Worm (Caenorhabditis elegans) whole organism, mixed stage, embryonic: Measurements from ENCODE around the gene math-39.
A peak's percentile ranks its signal among the peaks of the same experiment; 100 is the strongest.

Source experiments
- M03D4.4 ChIP-seq: sonication (generic microtip); optimal IDR thresholded peaks from 2 replicates; lab custom pipeline; 2017; ENCODE audit warnings: mild to moderate bottlenecking, missing genetic modification characterization, missing compliant biosample characterization
- bed-3 ChIP-seq: fragments of 200-800 bp; sonication (Bioruptor generic); optimal IDR thresholded peaks from 3 replicates; lab custom pipeline; 2018; ENCODE audit warnings: mild to moderate bottlenecking, missing genetic modification characterization, moderate library complexity, missing compliant biosample characterization
- blmp-1 ChIP-seq: fragments of 150-350 bp; optimal IDR thresholded peaks from 2 replicates; lab custom pipeline; 2014; ENCODE audit warnings: missing biosample characterization, missing genetic modification characterization
- ceh-39 ChIP-seq: fragments of 150-350 bp; optimal IDR thresholded peaks from 2 replicates; lab custom pipeline; 2014; ENCODE audit warnings: missing biosample characterization, missing genetic modification characterization
- ceh-43 ChIP-seq: fragments of 200-800 bp; sonication (Bioruptor generic); optimal IDR thresholded peaks from 2 replicates; lab custom pipeline; 2018; ENCODE audit warnings: mild to moderate bottlenecking, missing genetic modification characterization, moderate library complexity, missing compliant biosample characterization
- ceh-83 ChIP-seq: fragments of 200-800 bp; sonication (Bioruptor generic); optimal IDR thresholded peaks from 2 replicates; lab custom pipeline; 2018; ENCODE audit warnings: mild to moderate bottlenecking, missing genetic modification characterization, missing compliant biosample characterization
- ces-1 ChIP-seq: fragments of 150-350 bp; optimal IDR thresholded peaks from 2 replicates; lab custom pipeline; 2014; ENCODE audit warnings: missing biosample characterization, missing genetic modification reagents, missing genetic modification characterization
- cnd-1 ChIP-seq: fragments of 200-800 bp; sonication (Bioruptor generic); optimal IDR thresholded peaks from 2 replicates; lab custom pipeline; 2018; ENCODE audit warnings: mild to moderate bottlenecking, missing genetic modification characterization, missing compliant biosample characterization
- elt-1 ChIP-seq: sonication (generic microtip); optimal IDR thresholded peaks from 2 replicates; lab custom pipeline; 2017; ENCODE audit warnings: missing genetic modification characterization, mild to moderate bottlenecking, missing compliant biosample characterization, antibody characterized with exemption, moderate library complexity, borderline replicate concordance; ENCODE audit not compliant: insufficient read depth
- elt-3 ChIP-seq: fragments of 150-350 bp; optimal IDR thresholded peaks from 2 replicates; lab custom pipeline; 2014; ENCODE audit warnings: missing biosample characterization, missing genetic modification characterization
- flh-1 ChIP-seq: fragments of 200-800 bp; sonication (Bioruptor generic); optimal IDR thresholded peaks from 2 replicates; lab custom pipeline; 2018; ENCODE audit warnings: mild to moderate bottlenecking, missing genetic modification characterization, moderate library complexity, missing compliant biosample characterization
- ham-2 ChIP-seq: fragments of 200-800 bp; sonication (Bioruptor generic); optimal IDR thresholded peaks from 2 replicates; lab custom pipeline; 2018; ENCODE audit warnings: mild to moderate bottlenecking, missing genetic modification characterization, missing compliant biosample characterization
- hlh-1 ChIP-seq: fragments of 150-350 bp; optimal IDR thresholded peaks from 2 replicates; lab custom pipeline; 2014; ENCODE audit warnings: missing biosample characterization, missing genetic modification reagents, missing genetic modification characterization
- lin-13 ChIP-seq: fragments of 150-350 bp; optimal IDR thresholded peaks from 2 replicates; lab custom pipeline; 2014; ENCODE audit warnings: missing biosample characterization, missing genetic modification characterization
- lin-32 ChIP-seq: fragments of 200-800 bp; sonication (Bioruptor generic); optimal IDR thresholded peaks from 2 replicates; lab custom pipeline; 2018; ENCODE audit warnings: mild to moderate bottlenecking, missing genetic modification characterization, missing compliant biosample characterization
- mab-5 ChIP-seq: fragments of 150-350 bp; optimal IDR thresholded peaks from 2 replicates; lab custom pipeline; 2014; ENCODE audit warnings: missing biosample characterization, missing genetic modification characterization
- mep-1 ChIP-seq: fragments of 150-350 bp; optimal IDR thresholded peaks from 2 replicates; lab custom pipeline; 2017; ENCODE audit warnings: missing biosample characterization, missing genetic modification reagents, missing genetic modification characterization, inconsistent platforms
- mls-2 ChIP-seq: sonication (generic microtip); optimal IDR thresholded peaks from 2 replicates; lab custom pipeline; 2016; ENCODE audit warnings: mild to moderate bottlenecking, missing genetic modification characterization, moderate library complexity, missing compliant biosample characterization
- nhr-12 ChIP-seq: fragments of 150-350 bp; optimal IDR thresholded peaks from 2 replicates; lab custom pipeline; 2014; ENCODE audit warnings: missing biosample characterization, missing genetic modification characterization
- nhr-2 ChIP-seq: fragments of 150-350 bp; optimal IDR thresholded peaks from 2 replicates; lab custom pipeline; 2014; ENCODE audit warnings: missing biosample characterization, missing genetic modification characterization
- nhr-28 ChIP-seq: fragments of 150-350 bp; optimal IDR thresholded peaks from 2 replicates; lab custom pipeline; 2014; ENCODE audit warnings: missing biosample characterization, missing genetic modification characterization
- pha-4 ChIP-seq: fragments of 150-350 bp; optimal IDR thresholded peaks from 2 replicates; lab custom pipeline; 2018; ENCODE audit warnings: missing biosample characterization, missing genetic modification reagents, missing genetic modification characterization
- sem-2 ChIP-seq: fragments of 200-800 bp; sonication (Bioruptor generic); optimal IDR thresholded peaks from 2 replicates; lab custom pipeline; 2018; ENCODE audit warnings: mild to moderate bottlenecking, missing genetic modification characterization, missing compliant biosample characterization
- snpc-4 ChIP-seq: fragments of 150-350 bp; optimal IDR thresholded peaks from 2 replicates; lab custom pipeline; 2014; ENCODE audit warnings: missing biosample characterization, missing genetic modification characterization
- sptf-1 ChIP-seq: sonication (generic microtip); optimal IDR thresholded peaks from 2 replicates; lab custom pipeline; 2017; ENCODE audit warnings: mild to moderate bottlenecking, missing genetic modification characterization, moderate library complexity, missing compliant biosample characterization
- tbx-8 ChIP-seq: fragments of 200-800 bp; sonication (Bioruptor generic); optimal IDR thresholded peaks from 2 replicates; lab custom pipeline; 2018; ENCODE audit warnings: mild to moderate bottlenecking, missing genetic modification characterization, moderate library complexity, missing compliant biosample characterization
- unc-120 ChIP-seq: sonication (generic microtip); optimal IDR thresholded peaks from 2 replicates; lab custom pipeline; 2017; ENCODE audit warnings: missing genetic modification characterization, missing compliant biosample characterization; ENCODE audit not compliant: poor library complexity, severe bottlenecking
- unc-62 ChIP-seq: fragments of 150-350 bp; optimal IDR thresholded peaks from 2 replicates; lab custom pipeline; 2014; ENCODE audit warnings: missing biosample characterization, missing genetic modification reagents, missing genetic modification characterization
- zip-8 ChIP-seq: fragments of 150-350 bp; optimal IDR thresholded peaks from 2 replicates; lab custom pipeline; 2014; ENCODE audit warnings: missing biosample characterization, missing genetic modification characterization
- ztf-11 ChIP-seq: fragments of 150-350 bp; optimal IDR thresholded peaks from 2 replicates; lab custom pipeline; 2014; ENCODE audit warnings: missing biosample characterization, missing genetic modification characterization

The math-39 gene

ce11 chrII:1788087-1788486 lies 44.1 kb upstream of the math-39 start, which contains the start of the genes C08F1.6 and fbxb-13:
Gene C08F1.6 (minus strand): TSS chrII:1788187.
Gene fbxb-13 (plus strand): TSS chrII:1788277.
- TF ChIP-seq unc-62 (GFP tag; lab: Kevin White, UChicago) = no peak
- no peak for TF ChIP-seq mab-5 (tag; lab: Kevin White, UChicago)
- no peak for TF ChIP-seq M03D4.4 (tag; lab: Kevin White, UChicago)
- no peak for TF ChIP-seq ztf-11
- no peak for TF ChIP-seq nhr-12 (tag; lab: Kevin White, UChicago)
- no peak for TF ChIP-seq snpc-4
- no peak for TF ChIP-seq nhr-28 (tag; lab: Kevin White, UChicago)
- TF ChIP-seq mls-2 (tag; lab: Kevin White, UChicago) = no peak
- TF ChIP-seq cnd-1 (tag; lab: Kevin White, UChicago) = peak; percentile 48
- TF ChIP-seq lin-13 (tag; lab: Kevin White, UChicago) = no peak
- TF ChIP-seq pha-4 = no peak
- no peak for TF ChIP-seq tbx-8 (GFP tag; lab: Kevin White, UChicago)
- TF ChIP-seq bed-3 = no peak
- TF ChIP-seq ceh-83 (GFP tag; lab: Kevin White, UChicago) = no peak
- no peak for TF ChIP-seq ham-2
- peak; percentile 15 for TF ChIP-seq lin-32 (GFP tag; lab: Kevin White, UChicago)
- TF ChIP-seq blmp-1 (tag; lab: Kevin White, UChicago) = no peak
- no peak for TF ChIP-seq mep-1
- TF ChIP-seq ceh-39 = no peak
- TF ChIP-seq hlh-1 (tag; lab: Kevin White, UChicago) = peak; percentile 0
- TF ChIP-seq sptf-1 (tag; lab: Kevin White, UChicago) = no peak
- TF ChIP-seq flh-1 (GFP tag; lab: Kevin White, UChicago) = no peak
- TF ChIP-seq sem-2 = no peak
- TF ChIP-seq ceh-43 (GFP tag; lab: Kevin White, UChicago) = no peak

- TF ChIP-seq flh-1 (GFP tag; lab: Kevin White, UChicago) = no peak
- no peak for TF ChIP-seq tbx-8 (GFP tag; lab: Kevin White, UChicago)
- TF ChIP-seq ham-2 = no peak
- no peak for TF ChIP-seq lin-32 (GFP tag; lab: Kevin White, UChicago)
- TF ChIP-seq nhr-2 (tag; lab: Kevin White, UChicago) = no peak
- no peak for TF ChIP-seq lin-13 (tag; lab: Kevin White, UChicago)
- TF ChIP-seq ces-1 (GFP tag; lab: Kevin White, UChicago) = no peak
- no peak for TF ChIP-seq ceh-39
- no peak for TF ChIP-seq ceh-43 (GFP tag; lab: Kevin White, UChicago)
- TF ChIP-seq elt-1 (tag; lab: Kevin White, UChicago) = no peak
- TF ChIP-seq cnd-1 (tag; lab: Kevin White, UChicago) = no peak
- TF ChIP-seq zip-8 = no peak
- TF ChIP-seq unc-120 (tag; lab: Kevin White, UChicago) = no peak
- no peak for TF ChIP-seq M03D4.4 (tag; lab: Kevin White, UChicago)
- TF ChIP-seq unc-62 (GFP tag; lab: Kevin White, UChicago) = no peak
- TF ChIP-seq, all 35 proteins: peak for 0
Observed at ce11 chrII:1806358-1806757, 25.8 kb upstream of the math-39 start, which contains the start of gene C08F1.12. Gene C08F1.12 (minus strand): TSS chrII:1806458.

ce11 chrII:1808217-1808616 lies 23.9 kb upstream of the math-39 start, which contains the start of gene C08F1.8:
Gene C08F1.8 (minus strand): TSS chrII:1808317.
- no peak for TF ChIP-seq elt-3
- TF ChIP-seq lin-13 (tag; lab: Kevin White, UChicago) = no peak

- TF ChIP-seq hlh-1 (tag; lab: Kevin White, UChicago) (peak; percentile 59), zip-8 (no peak)
Observed at ce11 chrII:1816053-1816452, 16.1 kb upstream of the math-39 start.

- TF ChIP-seq ztf-11 = no peak
Observed at ce11 chrII:1818300-1818699, 13.8 kb upstream of the math-39 start, which contains the start of gene fbxb-10. Gene fbxb-10 (minus strand): TSS chrII:1818400.
